Fruit fly (Drosophila melanogaster): ENCODE measurements around the gene Kaz-m1.

Gene Kaz-m1

DNA sequence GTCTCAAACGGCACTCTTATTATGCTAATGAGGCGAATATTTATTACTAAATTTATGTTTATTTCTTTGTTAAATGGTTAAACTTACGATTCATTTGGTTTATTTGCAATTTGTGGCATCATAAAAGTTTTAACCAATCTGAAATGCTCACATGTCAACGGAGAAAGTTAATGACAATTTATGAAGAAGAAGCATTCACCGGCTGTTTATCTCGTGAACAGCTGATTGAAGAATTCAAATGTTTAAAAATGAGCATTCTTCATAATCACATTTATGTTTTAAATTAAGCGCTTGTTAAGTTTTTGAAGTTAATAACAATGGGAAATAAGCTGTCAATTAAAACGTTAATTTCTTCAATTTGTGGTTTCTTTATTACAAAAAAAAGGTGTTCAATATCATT, 43.5 kb downstream of the Kaz-m1 start, which contains the start of the genes PIG-P and Tcs6:
Gene PIG-P (minus strand): TSS at position 158 of the 400 bp plus-strand sequence.
Gene Tcs6 (minus strand): TSS at position 158 of the 400 bp plus-strand sequence.
- TF ChIP-seq br (GFP tag; optimal IDR thresholded peaks at IDR 0.05) (no peak), dsf (GFP tag; optimal IDR thresholded peaks at IDR 0.05; ENCODE audit: borderline replicate concordance) (peak; percentile 3), Mio (GFP tag; optimal IDR thresholded peaks at IDR 0.05) (no peak), Sp1 (GFP tag; optimal IDR thresholded peaks at IDR 0.05) (no peak), sage (GFP tag; optimal IDR thresholded peaks at IDR 0.05) (peak; percentile 53), Abd-B (GFP tag; optimal IDR thresholded peaks at IDR 0.05) (no peak)

DNA sequence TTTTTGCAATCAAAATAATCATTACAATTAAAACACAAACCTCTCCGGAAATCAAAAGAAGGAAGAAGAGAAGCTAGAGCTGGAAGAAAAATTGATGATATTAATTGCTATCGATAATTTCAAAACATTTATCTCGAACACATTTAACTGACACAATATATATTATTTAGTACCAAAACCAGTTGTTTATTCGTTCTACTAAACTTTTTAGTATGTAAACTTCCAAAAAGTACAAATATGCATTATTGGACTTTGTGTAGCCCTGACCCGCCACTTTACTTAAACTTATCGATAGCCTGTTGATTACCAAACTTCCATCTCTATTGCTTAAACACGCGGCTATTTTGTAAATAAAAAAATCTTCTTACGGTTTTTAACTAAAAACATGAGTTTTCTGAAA, 44.7 kb downstream of the Kaz-m1 start, which contains the start of the genes RpL34a and Trmt61:
Gene RpL34a (minus strand): TSS at position 73 of the 400 bp plus-strand sequence.
Gene Trmt61 (plus strand): TSS at position 302 of the 400 bp plus-strand sequence.
- TF ChIP-seq usp (GFP tag; optimal IDR thresholded peaks at IDR 0.05) (no peak), HLH106 (tag; optimal IDR thresholded peaks at IDR 0.05) (peak; percentile 82), sage (GFP tag; optimal IDR thresholded peaks at IDR 0.05) (peak; percentile 73), dsf (GFP tag; optimal IDR thresholded peaks at IDR 0.05; ENCODE audit: borderline replicate concordance) (peak; percentile 77), Mio (GFP tag; optimal IDR thresholded peaks at IDR 0.05) (no peak), Sp1 (GFP tag; optimal IDR thresholded peaks at IDR 0.05) (peak; percentile 89), ey (GFP tag; optimal IDR thresholded peaks at IDR 0.05) (peak; percentile 54), fru (GFP tag; optimal IDR thresholded peaks at IDR 0.05) (peak; percentile 77), Hr83 (GFP tag; optimal IDR thresholded peaks at IDR 0.05; ENCODE audit: poor library complexity, severe bottlenecking) (peak; percentile 25), Vsx2 (GFP tag; optimal IDR thresholded peaks at IDR 0.05; ENCODE audit: partially characterized antibody) (no peak), sv (GFP tag; optimal IDR thresholded peaks at IDR 0.05) (peak; percentile 70), h (GFP tag; optimal IDR thresholded peaks at IDR 0.05) (peak; percentile 87), Rel (GFP tag; optimal IDR thresholded peaks at IDR 0.05) (no peak), Rel (tag; optimal IDR thresholded peaks at IDR 0.05) (peak; percentile 65), GATAd (GFP tag; optimal IDR thresholded peaks at IDR 0.05) (no peak), CG32264 (GFP tag; optimal IDR thresholded peaks at IDR 0.05) (peak; percentile 70), CrebA (GFP tag; optimal IDR thresholded peaks at IDR 0.05; ENCODE audit: borderline replicate concordance) (no peak), pan (optimal IDR thresholded peaks at IDR 0.05) (no peak), tai (GFP tag; optimal IDR thresholded peaks at IDR 0.05) (no peak), N (GFP tag; optimal IDR thresholded peaks at IDR 0.05) (no peak), woc (GFP tag; optimal IDR thresholded peaks at IDR 0.05) (peak; percentile 4), Myc (optimal IDR thresholded peaks at IDR 0.05) (peak; percentile 42), brk (GFP tag; optimal IDR thresholded peaks at IDR 0.05) (no peak), Jra (GFP tag; optimal IDR thresholded peaks at IDR 0.05) (peak; percentile 82), Hnf4 (GFP tag; optimal IDR thresholded peaks at IDR 0.05) (peak; percentile 84), Abd-B (GFP tag; optimal IDR thresholded peaks at IDR 0.05) (no peak), Hr78 (GFP tag; optimal IDR thresholded peaks at IDR 0.05) (no peak), dl (GFP tag; optimal IDR thresholded peaks at IDR 0.05; ENCODE audit: insufficient read depth in 1 of 2, partially characterized antibody in 2 of 2) (no peak), br (GFP tag; optimal IDR thresholded peaks at IDR 0.05) (peak; percentile 78), lola (GFP tag; optimal IDR thresholded peaks at IDR 0.05) (no peak), psq (GFP tag; optimal IDR thresholded peaks at IDR 0.05) (peak; percentile 49), Dif (GFP tag; optimal IDR thresholded peaks at IDR 0.05; ENCODE audit: partially characterized antibody) (no peak), Dfd (GFP tag; optimal IDR thresholded peaks at IDR 0.05) (no peak), rgr (GFP tag; optimal IDR thresholded peaks at IDR 0.05) (peak; percentile 85), jim (GFP tag; optimal IDR thresholded peaks at IDR 0.05) (no peak), CG9705 (GFP tag; optimal IDR thresholded peaks at IDR 0.05) (peak; percentile 88), dmrt93B (GFP tag; optimal IDR thresholded peaks at IDR 0.05) (peak; percentile 85), foxo (GFP tag; optimal IDR thresholded peaks at IDR 0.05) (peak; percentile 33 to 80), OdsH (GFP tag; optimal IDR thresholded peaks at IDR 0.05) (peak; percentile 78)

DNA sequence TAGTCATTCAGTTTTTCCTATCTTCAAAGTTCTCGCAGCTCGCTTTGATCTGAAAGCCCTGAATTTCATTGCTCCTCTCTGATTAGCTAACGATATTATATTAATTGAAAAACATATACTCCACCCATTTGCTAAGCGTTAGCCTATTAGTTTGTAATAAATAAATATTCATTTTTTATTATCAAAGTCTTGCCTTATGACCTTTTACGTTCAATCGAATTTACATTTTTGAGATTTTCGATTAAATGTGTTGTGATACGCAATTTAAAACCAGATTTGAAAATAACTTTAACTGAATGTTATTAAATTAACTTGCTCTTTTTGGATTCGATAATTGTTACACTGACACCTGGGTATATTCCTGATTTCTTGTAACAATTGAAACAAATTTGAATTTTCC, 48.4 kb downstream of the Kaz-m1 start, which contains the start of gene CG14551:
Gene CG14551 (minus strand): TSS at position 101 of the 400 bp plus-strand sequence.
- no peak for TF ChIP-seq rgr (GFP tag; optimal IDR thresholded peaks at IDR 0.05)
- TF ChIP-seq psq (GFP tag; optimal IDR thresholded peaks at IDR 0.05): no peak
- no peak for TF ChIP-seq lola (GFP tag; optimal IDR thresholded peaks at IDR 0.05)
- TF ChIP-seq sage (GFP tag; optimal IDR thresholded peaks at IDR 0.05): no peak
- TF ChIP-seq Dfd (GFP tag; optimal IDR thresholded peaks at IDR 0.05): no peak
- TF ChIP-seq CG32264 (GFP tag; optimal IDR thresholded peaks at IDR 0.05): no peak
- no peak for TF ChIP-seq dmrt93B (GFP tag; optimal IDR thresholded peaks at IDR 0.05)
- TF ChIP-seq CrebA (GFP tag; optimal IDR thresholded peaks at IDR 0.05; ENCODE audit: borderline replicate concordance): no peak
- TF ChIP-seq HLH106 (tag; optimal IDR thresholded peaks at IDR 0.05): no peak
- TF ChIP-seq woc (GFP tag; optimal IDR thresholded peaks at IDR 0.05): no peak
- no peak for TF ChIP-seq br (GFP tag; optimal IDR thresholded peaks at IDR 0.05)
- no peak for TF ChIP-seq Abd-B (GFP tag; optimal IDR thresholded peaks at IDR 0.05)
- no peak for TF ChIP-seq GATAd (GFP tag; optimal IDR thresholded peaks at IDR 0.05)
- no peak for TF ChIP-seq Myc (optimal IDR thresholded peaks at IDR 0.05)
- TF ChIP-seq OdsH (GFP tag; optimal IDR thresholded peaks at IDR 0.05): no peak
- TF ChIP-seq ey (GFP tag; optimal IDR thresholded peaks at IDR 0.05): no peak
- TF ChIP-seq sv (GFP tag; optimal IDR thresholded peaks at IDR 0.05): no peak

Data from whole organism, wandering third instar larva.